Fruit fly (Drosophila melanogaster) S2 (cell line): ENCODE measurements around the gene CG4066.

Experiments used
- CG8478 ChIP-seq: fragments of >200 bp; optimal IDR thresholded peaks from 2 replicates; lab custom pipeline; 2018
- CTCF ChIP-seq, 2 experiments: fragments of >200 bp; optimal IDR thresholded peaks; 2 replicates each; lab custom pipeline; 2018

dm6 chr3R:12301528-12301927, 9.6 kb upstream of the CG4066 start:
- no peak for TF ChIP-seq CTCF (optimal IDR thresholded peaks at IDR 0.05; lab: Kevin White, UChicago)
- no peak for TF ChIP-seq CG8478 (lab: Kevin White, UChicago)
